Fruit fly (Drosophila melanogaster) whole organism, prepupa: ENCODE results near the gene tj.

Experiments used
- CG10631 ChIP-seq: fragments of 200-800 bp; sonication (Bioruptor generic); optimal IDR thresholded peaks from 2 replicates; lab custom pipeline; 2016; ENCODE audit warnings: missing biosample characterization, missing genetic modification characterization
- CG10669 ChIP-seq: fragments of 200-800 bp; sonication (Bioruptor generic); optimal IDR thresholded peaks from 3 replicates; lab custom pipeline; 2018; ENCODE audit warnings: missing biosample characterization, mild to moderate bottlenecking, missing genetic modification characterization, moderate library complexity
- CG6276 ChIP-seq: fragments of 200-800 bp; sonication (Bioruptor generic); optimal IDR thresholded peaks from 2 replicates; lab custom pipeline; 2017; ENCODE audit warnings: missing biosample characterization, mild to moderate bottlenecking, missing genetic modification characterization
- Hr39 ChIP-seq: fragments of 200-800 bp; sonication (Bioruptor generic); optimal IDR thresholded peaks from 2 replicates; lab custom pipeline; 2016; ENCODE audit warnings: missing biosample characterization, missing genetic modification characterization
- achi ChIP-seq: fragments of 200-800 bp; sonication (Bioruptor generic); optimal IDR thresholded peaks from 3 replicates; lab custom pipeline; 2016; ENCODE audit warnings: missing biosample characterization, missing genetic modification characterization
- topi ChIP-seq: fragments of 200-800 bp; sonication (Bioruptor generic); optimal IDR thresholded peaks from 3 replicates; lab custom pipeline; 2016; ENCODE audit warnings: missing biosample characterization, missing genetic modification characterization
- vri ChIP-seq: fragments of 200-800 bp; sonication (Bioruptor generic); optimal IDR thresholded peaks from 3 replicates; lab custom pipeline; 2016; ENCODE audit warnings: missing biosample characterization, mild to moderate bottlenecking, missing genetic modification characterization

- TF ChIP-seq Hr39 (GFP tag; lab: Kevin White, UChicago): no peak
- no peak for TF ChIP-seq vri (GFP tag; lab: Kevin White, UChicago)
- TF ChIP-seq achi (GFP tag; lab: Kevin White, UChicago): no peak
- no peak for TF ChIP-seq topi (GFP tag; lab: Kevin White, UChicago)
- no peak for TF ChIP-seq CG10631 (GFP tag; lab: Kevin White, UChicago)
- no peak for TF ChIP-seq CG6276
- TF ChIP-seq CG10669 (GFP tag; lab: Kevin White, UChicago): no peak
Measured at dm6 chr2L:19442627-19443026, 21.4 kb upstream of the tj start, which contains the start of gene CG10237.
